Worm (Caenorhabditis elegans): Measurements from ENCODE around the gene clec-19.

DNA sequence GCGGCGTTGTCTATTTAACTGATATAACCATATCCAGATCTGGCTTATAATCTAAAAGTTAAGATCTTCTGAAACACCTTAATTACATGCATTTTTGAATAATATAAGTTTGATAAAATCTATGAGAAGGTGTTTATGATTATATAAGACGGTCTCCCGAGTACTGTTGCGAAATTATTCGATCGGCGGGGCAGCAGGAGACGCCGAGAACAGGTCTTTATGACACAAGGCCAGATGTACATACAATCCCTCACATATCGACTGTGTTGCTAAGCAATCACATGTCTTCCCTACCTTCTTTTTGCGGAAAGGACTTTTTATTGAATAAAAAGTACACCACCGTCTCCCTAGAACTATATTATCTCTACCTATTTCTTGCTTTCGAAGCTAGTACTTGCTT lies 12.3 kb downstream of the clec-19 start, which contains the start of gene fbxb-53:
- TF ChIP-seq him-1 (tag; optimal IDR thresholded peaks at IDR 0.05) = no peak
- TF ChIP-seq dao-5 (tag; optimal IDR thresholded peaks at IDR 0.05) = no peak
- no peak for TF ChIP-seq W03F9.2 (tag; optimal IDR thresholded peaks at IDR 0.05)
